Fruit fly (Drosophila melanogaster) Kc167 (cell line): ENCODE measurements around the gene CG14891.

Source experiments
- psq ChIP-seq: fragments of >200 bp; optimal IDR thresholded peaks from 2 replicates; lab custom pipeline; 2017; ENCODE audit warnings: missing external identifiers
- ttk ChIP-seq: sonication (Bioruptor generic); optimal IDR thresholded peaks from 2 replicates; lab custom pipeline; 2017; ENCODE audit warnings: missing external identifiers

DNA sequence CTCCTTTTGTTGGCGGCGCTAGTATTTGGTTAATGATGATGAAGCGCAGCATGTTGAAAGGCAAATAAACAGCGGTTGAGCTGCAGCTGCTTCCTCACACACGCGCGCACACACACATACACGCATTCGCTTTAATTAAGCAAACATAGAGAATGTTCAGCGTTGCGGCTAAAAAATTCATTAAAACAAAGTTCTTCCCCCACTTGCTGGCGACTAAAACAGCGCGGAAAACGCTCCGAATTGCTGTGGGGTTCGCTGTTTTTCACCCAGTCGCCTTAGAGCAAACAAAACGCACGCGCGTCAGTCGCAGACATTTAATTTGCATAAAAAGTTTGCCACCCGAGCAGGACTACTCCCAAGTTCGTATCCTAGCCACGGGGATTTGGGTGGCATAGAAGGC lies 34.0 kb upstream of the CG14891 start:
- no peak for TF ChIP-seq psq (lab: Kevin White, UChicago)
- no peak for TF ChIP-seq ttk
